Fruit fly (Drosophila melanogaster) whole organism, embryonic: ENCODE data around the gene lectin-28C.

Experiments used
- Aef1 ChIP-seq: fragments of 200-800 bp; sonication (Bioruptor generic); IDR thresholded peaks from 3 replicates; pipeline ENCODE4 v1.3.6; 2022; ENCODE audit warnings: missing biosample characterization, missing genetic modification characterization
- CG10267 ChIP-seq: fragments of 200-800 bp; sonication (Bioruptor generic); optimal IDR thresholded peaks from 2 replicates; lab custom pipeline; 2018; ENCODE audit warnings: missing biosample characterization, mild to moderate bottlenecking, missing genetic modification characterization, moderate library complexity
- CG10321 ChIP-seq: fragments of 200-800 bp; sonication (Bioruptor generic); IDR thresholded peaks from 2 replicates; pipeline ENCODE4 v1.3.6; 2022; ENCODE audit warnings: missing biosample characterization, missing genetic modification characterization
- CG10462 ChIP-seq: fragments of 200-800 bp; sonication (Bioruptor generic); optimal IDR thresholded peaks from 2 replicates; lab custom pipeline; 2016; ENCODE audit warnings: missing biosample characterization, missing genetic modification characterization
- CG11093 ChIP-seq: fragments of 200-800 bp; sonication (Bioruptor generic); IDR thresholded peaks from 3 replicates; pipeline ENCODE4 v1.3.6; 2022; ENCODE audit warnings: missing biosample characterization, missing genetic modification characterization
- CG11696 ChIP-seq: fragments of 200-800 bp; sonication (Bioruptor generic); IDR thresholded peaks from 2 replicates; pipeline ENCODE4 v1.3.6; 2022; ENCODE audit warnings: missing biosample characterization, missing genetic modification characterization
- CG11723 ChIP-seq: fragments of 200-800 bp; sonication (Bioruptor generic); optimal IDR thresholded peaks from 2 replicates; lab custom pipeline; 2017; ENCODE audit warnings: missing biosample characterization, mild to moderate bottlenecking, missing genetic modification characterization
- CG12071 ChIP-seq: fragments of 200-800 bp; sonication (Bioruptor generic); optimal IDR thresholded peaks from 3 replicates; lab custom pipeline; 2018; ENCODE audit warnings: missing biosample characterization, mild to moderate bottlenecking, missing genetic modification characterization
- CG12104 ChIP-seq: fragments of 200-800 bp; sonication (Bioruptor generic); optimal IDR thresholded peaks from 3 replicates; lab custom pipeline; 2016; ENCODE audit warnings: missing biosample characterization, missing genetic modification characterization
- CG12299 ChIP-seq: fragments of 200-800 bp; sonication (Bioruptor generic); optimal IDR thresholded peaks from 2 replicates; lab custom pipeline; 2018; ENCODE audit warnings: missing biosample characterization, mild to moderate bottlenecking, missing genetic modification characterization
- CG14014 ChIP-seq: fragments of 200-800 bp; sonication (Bioruptor generic); IDR thresholded peaks from 2 replicates; pipeline ENCODE4 v1.3.6; 2022; ENCODE audit warnings: missing biosample characterization, missing genetic modification characterization
- CG14710 ChIP-seq: fragments of 200-800 bp; sonication (Bioruptor generic); optimal IDR thresholded peaks from 3 replicates; lab custom pipeline; 2019; ENCODE audit warnings: missing biosample characterization, mild to moderate bottlenecking, missing genetic modification characterization, moderate library complexity
- CG14860 ChIP-seq: fragments of 200-800 bp; sonication (Bioruptor generic); IDR thresholded peaks from 3 replicates; pipeline ENCODE4 v1.3.6; 2022; ENCODE audit warnings: missing biosample characterization, missing genetic modification characterization; ENCODE audit not compliant: partially characterized antibody
- CG16813 ChIP-seq: fragments of 200-800 bp; sonication (Bioruptor generic); IDR thresholded peaks from 3 replicates; pipeline ENCODE4 v1.3.6; 2022; ENCODE audit warnings: missing biosample characterization, missing genetic modification characterization; ENCODE audit not compliant: partially characterized antibody
- CG16815 ChIP-seq: fragments of 200-800 bp; sonication (Bioruptor generic); optimal IDR thresholded peaks from 3 replicates; lab custom pipeline; 2017; ENCODE audit warnings: missing biosample characterization, mild to moderate bottlenecking, missing genetic modification characterization
- CG17802 ChIP-seq: fragments of 200-800 bp; sonication (Bioruptor generic); optimal IDR thresholded peaks from 2 replicates; lab custom pipeline; 2018; ENCODE audit warnings: missing biosample characterization, mild to moderate bottlenecking, missing genetic modification characterization, moderate library complexity
- CG2129 ChIP-seq: fragments of 200-800 bp; sonication (Bioruptor generic); IDR thresholded peaks from 2 replicates; pipeline ENCODE4 v1.3.6; 2022; ENCODE audit warnings: missing biosample characterization, missing genetic modification characterization; ENCODE audit not compliant: partially characterized antibody
- CG2712 ChIP-seq: fragments of 200-800 bp; optimal IDR thresholded peaks from 3 replicates; lab custom pipeline; 2019; ENCODE audit warnings: missing biosample characterization, mild to moderate bottlenecking, missing genetic modification characterization, moderate library complexity
- CG2889 ChIP-seq: fragments of 200-800 bp; sonication (Bioruptor generic); IDR thresholded peaks from 3 replicates; pipeline ENCODE4 v1.3.6; 2022; ENCODE audit warnings: missing biosample characterization, missing genetic modification characterization
- CG30431 ChIP-seq: fragments of 200-800 bp; sonication (Bioruptor generic); optimal IDR thresholded peaks from 2 replicates; lab custom pipeline; 2017; ENCODE audit warnings: missing biosample characterization, missing genetic modification characterization
- CG4854 ChIP-seq: fragments of 200-800 bp; sonication (Bioruptor generic); optimal IDR thresholded peaks from 2 replicates; lab custom pipeline; 2016; ENCODE audit warnings: missing biosample characterization, missing genetic modification characterization, inconsistent platforms
- CG8290 ChIP-seq, 3 experiments: fragments of 200-800 bp; sonication (Bioruptor generic); optimal IDR thresholded peaks; 2 replicates each; lab custom pipeline; 2016 to 2019; ENCODE audit warnings: missing biosample characterization in 3 of 3, missing genetic modification characterization in 3 of 3, mild to moderate bottlenecking in 2 of 3, moderate library complexity in 1 of 3
- CG8359 ChIP-seq: fragments of 200-800 bp; sonication (Bioruptor generic); optimal IDR thresholded peaks from 2 replicates; lab custom pipeline; 2017; ENCODE audit warnings: missing biosample characterization, mild to moderate bottlenecking, missing genetic modification characterization, borderline replicate concordance
- Doc3 ChIP-seq: fragments of 200-800 bp; sonication (Bioruptor generic); IDR thresholded peaks from 3 replicates; pipeline ENCODE4 v1.3.6; 2022; ENCODE audit warnings: missing biosample characterization, missing genetic modification characterization; ENCODE audit not compliant: partially characterized antibody
- Dref ChIP-seq: fragments of 200-800 bp; sonication (Bioruptor generic); IDR thresholded peaks from 2 replicates; pipeline ENCODE4 v1.3.6; 2022; ENCODE audit warnings: missing biosample characterization, missing genetic modification characterization
- Fer1 ChIP-seq: fragments of 200-800 bp; sonication (Bioruptor generic); optimal IDR thresholded peaks from 2 replicates; lab custom pipeline; 2017; ENCODE audit warnings: missing biosample characterization, mild to moderate bottlenecking, missing genetic modification characterization
- HmgD ChIP-seq: fragments of 200-800 bp; sonication (Bioruptor generic); optimal IDR thresholded peaks from 3 replicates; lab custom pipeline; 2016; ENCODE audit warnings: missing biosample characterization, missing genetic modification characterization
- Lim3 ChIP-seq: fragments of 200-800 bp; sonication (Bioruptor generic); IDR thresholded peaks from 2 replicates; pipeline ENCODE4 v1.3.6; 2022; ENCODE audit warnings: missing biosample characterization, missing genetic modification characterization
- Mad ChIP-seq: fragments of 200-800 bp; sonication (Bioruptor generic); optimal IDR thresholded peaks from 2 replicates; lab custom pipeline; 2016; ENCODE audit warnings: missing biosample characterization, missing genetic modification characterization
- NK7.1 ChIP-seq: fragments of 200-800 bp; sonication (Bioruptor generic); optimal IDR thresholded peaks from 3 replicates; lab custom pipeline; 2016; ENCODE audit warnings: missing biosample characterization, missing genetic modification characterization
- ac ChIP-seq: fragments of 200-800 bp; sonication (Bioruptor generic); optimal IDR thresholded peaks from 3 replicates; lab custom pipeline; 2017; ENCODE audit warnings: missing biosample characterization, mild to moderate bottlenecking, missing genetic modification characterization
- bsh ChIP-seq, 2 experiments: fragments of 200-800 bp; sonication (Bioruptor generic); optimal IDR thresholded peaks; 2 replicates each; lab custom pipeline; 2017 to 2018; ENCODE audit warnings: mild to moderate bottlenecking in 2 of 2, missing biosample characterization in 2 of 2, missing genetic modification characterization in 2 of 2, moderate library complexity in 1 of 2
- cato ChIP-seq: fragments of 200-800 bp; sonication (Bioruptor generic); optimal IDR thresholded peaks from 2 replicates; lab custom pipeline; 2016; ENCODE audit warnings: missing biosample characterization, missing genetic modification characterization, borderline replicate concordance
- caup ChIP-seq: fragments of 200-800 bp; sonication (Bioruptor generic); optimal IDR thresholded peaks from 3 replicates; lab custom pipeline; 2017; ENCODE audit warnings: missing biosample characterization, mild to moderate bottlenecking, missing genetic modification characterization, moderate library complexity; ENCODE audit not compliant: severe bottlenecking
- fd64A ChIP-seq: fragments of 200-800 bp; sonication (Bioruptor generic); optimal IDR thresholded peaks from 3 replicates; lab custom pipeline; 2018; ENCODE audit warnings: missing biosample characterization, mild to moderate bottlenecking, missing genetic modification characterization
- gro ChIP-seq: fragments of 200-800 bp; sonication (Bioruptor generic); optimal IDR thresholded peaks from 2 replicates; lab custom pipeline; 2016; ENCODE audit warnings: missing biosample characterization, missing genetic modification characterization
- gsb ChIP-seq: fragments of 200-800 bp; sonication (Bioruptor generic); IDR thresholded peaks from 2 replicates; pipeline ENCODE4 v1.3.6; 2022; ENCODE audit warnings: missing biosample characterization, missing genetic modification characterization
- jing ChIP-seq: fragments of 200-800 bp; sonication (Bioruptor generic); optimal IDR thresholded peaks from 2 replicates; lab custom pipeline; 2018; ENCODE audit warnings: missing biosample characterization, mild to moderate bottlenecking, missing genetic modification characterization
- ken ChIP-seq: fragments of 200-800 bp; sonication (Bioruptor generic); IDR thresholded peaks from 3 replicates; pipeline ENCODE4 v1.3.6; 2022; ENCODE audit warnings: missing biosample characterization, missing genetic modification characterization
- lbe ChIP-seq: fragments of 200-800 bp; sonication (Bioruptor generic); optimal IDR thresholded peaks from 2 replicates; lab custom pipeline; 2016; ENCODE audit warnings: missing biosample characterization, mild to moderate bottlenecking, missing genetic modification characterization
- pb ChIP-seq: fragments of 200-800 bp; sonication (Bioruptor generic); optimal IDR thresholded peaks from 3 replicates; lab custom pipeline; 2016; ENCODE audit warnings: missing biosample characterization, missing genetic modification characterization
- pita ChIP-seq: fragments of 200-800 bp; sonication (Bioruptor generic); optimal IDR thresholded peaks from 2 replicates; lab custom pipeline; 2017; ENCODE audit warnings: missing biosample characterization, mild to moderate bottlenecking, missing genetic modification characterization
- prd ChIP-seq, 3 experiments: fragments of >200 bp in 2 of 3; fragments of 200-800 bp in 1 of 3; sonication (Bioruptor generic) in 1 of 3; optimal IDR thresholded peaks in 2 of 3; IDR thresholded peaks in 1 of 3; 2 replicates in 2 of 3; 3 replicates in 1 of 3; pipeline versions ENCODE4 v1.3.6 to Lab custom; 2017 to 2022; ENCODE audit warnings: missing biosample characterization in 1 of 3, missing genetic modification characterization in 1 of 3
- scrt ChIP-seq: fragments of 200-800 bp; sonication (Bioruptor generic); optimal IDR thresholded peaks from 2 replicates; lab custom pipeline; 2018; ENCODE audit warnings: missing biosample characterization, mild to moderate bottlenecking, missing genetic modification characterization, moderate library complexity
- sqz ChIP-seq: fragments of 200-800 bp; sonication (Bioruptor generic); optimal IDR thresholded peaks from 3 replicates; lab custom pipeline; 2018; ENCODE audit warnings: missing biosample characterization, mild to moderate bottlenecking, missing genetic modification characterization
- ttk ChIP-seq: fragments of 200-800 bp; sonication (Bioruptor generic); IDR thresholded peaks from 2 replicates; pipeline ENCODE4 v2.1.2; 2022; ENCODE audit warnings: missing biosample characterization, missing genetic modification characterization
- unc-4 ChIP-seq: fragments of 200-800 bp; sonication (Bioruptor generic); IDR thresholded peaks from 2 replicates; pipeline ENCODE4 v1.3.6; 2022; ENCODE audit warnings: missing biosample characterization, missing genetic modification characterization; ENCODE audit not compliant: partially characterized antibody
- usp ChIP-seq: fragments of >200 bp; optimal IDR thresholded peaks from 2 replicates; lab custom pipeline; 2017; ENCODE audit warnings: missing biosample characterization, missing genetic modification characterization
- vvl ChIP-seq: fragments of 200-800 bp; sonication (Bioruptor generic); IDR thresholded peaks from 2 replicates; pipeline ENCODE4 v1.3.6; 2022; ENCODE audit warnings: missing biosample characterization, missing genetic modification characterization
- zfh1 ChIP-seq: fragments of 200-800 bp; sonication (Bioruptor generic); IDR thresholded peaks from 3 replicates; pipeline ENCODE4 v1.3.6; 2022; ENCODE audit warnings: missing biosample characterization, missing genetic modification characterization

Gene lectin-28C

DNA sequence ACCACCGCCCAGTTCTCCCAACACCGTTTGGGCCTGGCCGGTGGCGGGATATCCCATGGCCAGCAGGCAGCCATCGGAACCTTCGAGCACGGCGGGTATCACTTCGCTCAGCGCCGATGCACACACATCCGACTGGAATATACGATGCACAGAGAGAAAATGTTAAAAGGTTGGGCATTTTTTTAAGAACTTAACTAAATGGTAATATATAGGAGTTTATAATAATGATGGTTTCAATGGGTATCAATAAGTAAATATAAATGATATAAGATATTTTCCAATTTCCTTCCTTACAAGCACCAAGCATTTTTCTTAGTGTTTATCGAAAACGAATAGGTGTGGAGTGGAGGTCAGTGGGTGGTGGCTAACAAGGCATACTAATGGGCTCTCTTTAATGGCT is 5.3 kb upstream of the lectin-28C start (continued):
- TF ChIP-seq CG10321 (GFP tag; lab: Robert Waterston, UW) (no peak), prd (optimal IDR thresholded peaks at IDR 0.05; lab: Kevin White, UChicago) (no peak), prd (GFP tag; IDR thresholded peaks at IDR 0.05; lab: Robert Waterston, UW) (peak; percentile 70), CG8290 (GFP tag; optimal IDR thresholded peaks at IDR 0.05; lab: Kevin White, UChicago) (no peak), CG8290 (tag; optimal IDR thresholded peaks at IDR 0.05; lab: Kevin White, UChicago) (no peak), CG4854 (GFP tag; lab: Kevin White, UChicago) (no peak), usp (no peak), CG16815 (GFP tag; lab: Kevin White, UChicago) (peak; percentile 19), CG2129 (GFP tag; lab: Robert Waterston, UW) (no peak), lbe (no peak), CG12299 (tag; lab: Kevin White, UChicago) (no peak), NK7.1 (GFP tag; lab: Kevin White, UChicago) (no peak), ken (GFP tag; lab: Robert Waterston, UW) (0 out of 3 replicates have a peak, but pooled peaks have one; percentile 10), CG10462 (GFP tag; lab: Kevin White, UChicago) (no peak), CG2712 (tag; lab: Kevin White, UChicago) (peak; percentile 60), Lim3 (no peak), gsb (no peak), ttk (GFP tag; lab: Robert Waterston, UW) (no peak), zfh1 (GFP tag; lab: Robert Waterston, UW) (no peak), CG17802 (tag; lab: Kevin White, UChicago) (no peak), caup (GFP tag; lab: Kevin White, UChicago) (no peak), bsh (GFP tag; optimal IDR thresholded peaks at IDR 0.05; lab: Kevin White, UChicago) (peak in 1 of 2 experiments; percentile 69), Aef1 (GFP tag; lab: Robert Waterston, UW) (no peak), Doc3 (GFP tag; lab: Robert Waterston, UW) (no peak), sqz (GFP tag; lab: Kevin White, UChicago) (no peak), gro (GFP tag; lab: Kevin White, UChicago) (no peak), CG30431 (GFP tag; lab: Kevin White, UChicago) (no peak), CG10267 (tag; lab: Kevin White, UChicago) (peak; percentile 29), pb (GFP tag; lab: Kevin White, UChicago) (no peak), CG12071 (GFP tag; lab: Kevin White, UChicago) (no peak), scrt (GFP tag; lab: Kevin White, UChicago) (peak; percentile 1), CG12104 (GFP tag; lab: Kevin White, UChicago) (no peak), CG14860 (no peak), Mad (GFP tag; lab: Kevin White, UChicago) (no peak), fd64A (GFP tag; lab: Kevin White, UChicago) (no peak), CG11696 (no peak), HmgD (GFP tag; lab: Kevin White, UChicago) (no peak), CG16813 (GFP tag; lab: Robert Waterston, UW) (no peak), CG11093 (GFP tag; lab: Robert Waterston, UW) (no peak), CG11723 (GFP tag; lab: Kevin White, UChicago) (no peak), vvl (peak; percentile 32; the same call in 1 of the 2 replicates), cato (no peak), CG14710 (tag; lab: Kevin White, UChicago) (peak; percentile 29), Dref (GFP tag; lab: Robert Waterston, UW) (no peak), CG8359 (GFP tag; lab: Kevin White, UChicago) (no peak), pita (no peak), CG14014 (GFP tag; lab: Robert Waterston, UW) (no peak), ac (no peak), jing (GFP tag; lab: Kevin White, UChicago) (no peak), unc-4 (GFP tag; lab: Robert Waterston, UW) (no peak), CG2889 (GFP tag; lab: Robert Waterston, UW) (no peak), Fer1 (peak; percentile 53)
